Worm (Caenorhabditis elegans): ENCODE results near the gene smrc-1.
A peak's percentile ranks its signal among the peaks of the same experiment; 100 is the strongest.

Gene smrc-1

ce11 chrIII:6364395-6364794 lies 26.3 kb upstream of the smrc-1 start:
- TF ChIP-seq sox-4 (tag; optimal IDR thresholded peaks at IDR 0.05) (no peak), hlh-13 (GFP tag; optimal IDR thresholded peaks at IDR 0.05) (no peak), madf-2 (tag; optimal IDR thresholded peaks at IDR 0.05) (no peak), ceh-18 (tag; optimal IDR thresholded peaks at IDR 0.05) (peak; percentile 21)

DNA sequence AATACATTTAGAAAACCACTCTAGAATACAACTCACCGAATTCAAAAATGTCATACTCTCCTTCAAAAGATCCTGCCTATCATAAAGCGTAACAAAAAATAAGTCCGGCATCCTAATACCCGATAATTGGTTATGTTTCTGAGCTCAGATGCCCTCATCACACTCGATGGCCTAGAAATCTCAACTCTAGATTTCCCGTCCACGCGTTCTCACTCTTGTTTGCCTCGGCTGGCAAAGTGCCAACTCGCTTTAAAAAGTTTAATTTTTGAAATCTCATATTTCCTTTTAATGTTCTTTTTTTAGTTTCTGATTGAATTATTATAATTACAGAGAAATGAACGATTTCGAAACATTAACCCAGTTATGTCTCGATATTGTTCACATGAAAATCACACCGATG lies 23.0 kb upstream of the smrc-1 start, which contains the start of the genes C56G2.15 and thoc-2:
Gene C56G2.15 (minus strand): TSS at position 188 of the 400 bp plus-strand sequence.
Gene thoc-2 (plus strand): TSS at position 331 of the 400 bp plus-strand sequence.
- TF ChIP-seq ceh-31 (tag; optimal IDR thresholded peaks at IDR 0.05) (peak; percentile 51), lin-11 (tag; optimal IDR thresholded peaks at IDR 0.05) (no peak), K02D7.2 (tag; optimal IDR thresholded peaks at IDR 0.05) (no peak), ceh-45 (GFP tag; IDR thresholded peaks at IDR 0.05) (no peak), pha-2 (tag; optimal IDR thresholded peaks at IDR 0.05) (no peak), ceh-2 (tag; optimal IDR thresholded peaks at IDR 0.05) (peak; percentile 10), tbx-2 (tag; optimal IDR thresholded peaks at IDR 0.05) (peak; percentile 51), ets-4 (tag; optimal IDR thresholded peaks at IDR 0.05) (no peak), C08G9.2 (tag; optimal IDR thresholded peaks at IDR 0.05) (peak; percentile 38)

ce11 chrIII:6368524-6368923 lies 22.2 kb upstream of the smrc-1 start:
- no peak for TF ChIP-seq C08G9.2 (tag; optimal IDR thresholded peaks at IDR 0.05)
- no peak for TF ChIP-seq ceh-31 (tag; optimal IDR thresholded peaks at IDR 0.05)
- TF ChIP-seq npax-4 (tag; optimal IDR thresholded peaks at IDR 0.05): no peak
- no peak for TF ChIP-seq lin-11 (tag; optimal IDR thresholded peaks at IDR 0.05)
- TF ChIP-seq pha-4 (tag; optimal IDR thresholded peaks at IDR 0.05): no peak
- TF ChIP-seq eyg-1 (tag; optimal IDR thresholded peaks at IDR 0.05): no peak
- TF ChIP-seq mec-3 (tag; optimal IDR thresholded peaks at IDR 0.05; ENCODE audit: borderline replicate concordance): no peak
- TF ChIP-seq ceh-19 (GFP tag; optimal IDR thresholded peaks at IDR 0.05): no peak
- TF ChIP-seq T23F11.4 (GFP tag; optimal IDR thresholded peaks at IDR 0.05): no peak
- TF ChIP-seq fkh-10 (GFP tag; optimal IDR thresholded peaks at IDR 0.05): no peak
- no peak for TF ChIP-seq ceh-14 (tag; optimal IDR thresholded peaks at IDR 0.05)
- TF ChIP-seq rnt-1 (tag; optimal IDR thresholded peaks at IDR 0.05): no peak
- TF ChIP-seq ceh-18 (tag; optimal IDR thresholded peaks at IDR 0.05): no peak
- TF ChIP-seq zip-5 (tag; optimal IDR thresholded peaks at IDR 0.05): no peak
- no peak for TF ChIP-seq dve-1 (tag; optimal IDR thresholded peaks at IDR 0.05)

ce11 chrIII:6373850-6374474 lies 16.8 kb upstream of the smrc-1 start:
- TF ChIP-seq ets-4 (tag; optimal IDR thresholded peaks at IDR 0.05) (no peak), syd-9 (tag; optimal IDR thresholded peaks at IDR 0.05) (no peak), ama-1 (optimal IDR thresholded peaks at IDR 0.05) (peak; percentile 17), hlh-6 (tag; optimal IDR thresholded peaks at IDR 0.05) (no peak), ceh-31 (tag; optimal IDR thresholded peaks at IDR 0.05) (no peak), hlh-8 (tag; optimal IDR thresholded peaks at IDR 0.05) (no peak)

DNA sequence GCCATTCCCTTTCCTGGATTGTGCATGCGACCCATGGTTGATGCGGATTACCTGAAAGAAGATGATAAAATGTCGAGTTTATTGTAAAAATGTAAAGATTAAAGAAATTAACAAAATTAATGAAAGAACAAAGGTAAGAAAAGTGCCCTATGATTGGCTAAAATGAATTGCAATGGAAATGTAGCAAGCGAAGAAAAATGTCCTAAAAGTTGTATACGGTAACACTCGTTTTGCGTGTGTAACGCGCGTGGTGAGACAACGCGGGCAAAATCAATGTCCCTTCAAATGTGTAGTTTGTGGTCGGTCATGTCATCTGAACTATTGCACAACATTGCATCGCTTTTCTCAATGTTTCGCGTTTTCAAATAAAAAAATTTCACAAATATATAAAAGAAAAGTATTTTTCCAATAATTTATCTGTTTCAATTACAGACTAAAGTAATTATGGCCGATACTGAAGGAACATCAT lies 15.8 kb upstream of the smrc-1 start, which contains the start of the genes rps-13 and nfx-1:
Gene rps-13 (minus strand): TSS at position 51 of the 469 bp plus-strand sequence.
Gene nfx-1 (plus strand): TSS at position 433 of the 469 bp plus-strand sequence.
- TF ChIP-seq hlh-30 (tag; optimal IDR thresholded peaks at IDR 0.05; ENCODE audit: insufficient read depth) (peak; percentile 78), lin-11 (tag; optimal IDR thresholded peaks at IDR 0.05) (no peak), ceh-19 (GFP tag; optimal IDR thresholded peaks at IDR 0.05) (no peak), ceh-34 (tag; optimal IDR thresholded peaks at IDR 0.05) (peak; percentile 43), ceh-2 (tag; optimal IDR thresholded peaks at IDR 0.05) (peak; percentile 10), tbx-2 (tag; optimal IDR thresholded peaks at IDR 0.05) (peak; percentile 46), ceh-18 (tag; optimal IDR thresholded peaks at IDR 0.05) (peak; percentile 50), ets-4 (tag; optimal IDR thresholded peaks at IDR 0.05) (peak; percentile 25), unc-55 (GFP tag; optimal IDR thresholded peaks at IDR 0.05) (peak; percentile 57), nhr-232 (tag; optimal IDR thresholded peaks at IDR 0.05) (no peak), ceh-30 (tag; optimal IDR thresholded peaks at IDR 0.05) (peak; percentile 87), ref-2 (tag; optimal IDR thresholded peaks at IDR 0.05) (peak; percentile 35), nfya-1 (tag; optimal IDR thresholded peaks at IDR 0.05) (peak; percentile 93), elt-2 (tag; optimal IDR thresholded peaks at IDR 0.05) (peak; percentile 36), ceh-31 (tag; optimal IDR thresholded peaks at IDR 0.05) (peak; percentile 61), zip-5 (tag; optimal IDR thresholded peaks at IDR 0.05) (no peak), rnt-1 (tag; optimal IDR thresholded peaks at IDR 0.05) (peak; percentile 66), dve-1 (tag; optimal IDR thresholded peaks at IDR 0.05) (peak; percentile 14), unc-42 (tag; optimal IDR thresholded peaks at IDR 0.05) (peak; percentile 38), ceh-48 (tag; optimal IDR thresholded peaks at IDR 0.05) (peak; percentile 50), C08G9.2 (tag; optimal IDR thresholded peaks at IDR 0.05) (no peak)

Data from whole organism, late embryonic.